Worm (Caenorhabditis elegans) whole organism, mixed stage, embryonic: ENCODE measurements around the gene F28C6.9.

Source experiments
- M03D4.4 ChIP-seq: sonication (generic microtip); optimal IDR thresholded peaks from 2 replicates; lab custom pipeline; 2017; ENCODE audit warnings: mild to moderate bottlenecking, missing genetic modification characterization, missing compliant biosample characterization
- bed-3 ChIP-seq: fragments of 200-800 bp; sonication (Bioruptor generic); optimal IDR thresholded peaks from 3 replicates; lab custom pipeline; 2018; ENCODE audit warnings: mild to moderate bottlenecking, missing genetic modification characterization, moderate library complexity, missing compliant biosample characterization
- blmp-1 ChIP-seq: fragments of 150-350 bp; optimal IDR thresholded peaks from 2 replicates; lab custom pipeline; 2014; ENCODE audit warnings: missing biosample characterization, missing genetic modification characterization
- ceh-39 ChIP-seq: fragments of 150-350 bp; optimal IDR thresholded peaks from 2 replicates; lab custom pipeline; 2014; ENCODE audit warnings: missing biosample characterization, missing genetic modification characterization
- ceh-83 ChIP-seq: fragments of 200-800 bp; sonication (Bioruptor generic); optimal IDR thresholded peaks from 2 replicates; lab custom pipeline; 2018; ENCODE audit warnings: mild to moderate bottlenecking, missing genetic modification characterization, missing compliant biosample characterization
- ces-1 ChIP-seq: fragments of 150-350 bp; optimal IDR thresholded peaks from 2 replicates; lab custom pipeline; 2014; ENCODE audit warnings: missing biosample characterization, missing genetic modification reagents, missing genetic modification characterization
- cnd-1 ChIP-seq: fragments of 200-800 bp; sonication (Bioruptor generic); optimal IDR thresholded peaks from 2 replicates; lab custom pipeline; 2018; ENCODE audit warnings: mild to moderate bottlenecking, missing genetic modification characterization, missing compliant biosample characterization
- drap-1 ChIP-seq: fragments of 200-800 bp; sonication (Bioruptor generic); optimal IDR thresholded peaks from 3 replicates; lab custom pipeline; 2018; ENCODE audit warnings: mild to moderate bottlenecking, missing genetic modification characterization, missing compliant biosample characterization
- elt-1 ChIP-seq: sonication (generic microtip); optimal IDR thresholded peaks from 2 replicates; lab custom pipeline; 2017; ENCODE audit warnings: missing genetic modification characterization, mild to moderate bottlenecking, missing compliant biosample characterization, antibody characterized with exemption, moderate library complexity, borderline replicate concordance; ENCODE audit not compliant: insufficient read depth
- elt-3 ChIP-seq: fragments of 150-350 bp; optimal IDR thresholded peaks from 2 replicates; lab custom pipeline; 2014; ENCODE audit warnings: missing biosample characterization, missing genetic modification characterization
- flh-1 ChIP-seq: fragments of 200-800 bp; sonication (Bioruptor generic); optimal IDR thresholded peaks from 2 replicates; lab custom pipeline; 2018; ENCODE audit warnings: mild to moderate bottlenecking, missing genetic modification characterization, moderate library complexity, missing compliant biosample characterization
- ham-2 ChIP-seq: fragments of 200-800 bp; sonication (Bioruptor generic); optimal IDR thresholded peaks from 2 replicates; lab custom pipeline; 2018; ENCODE audit warnings: mild to moderate bottlenecking, missing genetic modification characterization, missing compliant biosample characterization
- hlh-1 ChIP-seq: fragments of 150-350 bp; optimal IDR thresholded peaks from 2 replicates; lab custom pipeline; 2014; ENCODE audit warnings: missing biosample characterization, missing genetic modification reagents, missing genetic modification characterization
- lin-13 ChIP-seq: fragments of 150-350 bp; optimal IDR thresholded peaks from 2 replicates; lab custom pipeline; 2014; ENCODE audit warnings: missing biosample characterization, missing genetic modification characterization
- lin-32 ChIP-seq: fragments of 200-800 bp; sonication (Bioruptor generic); optimal IDR thresholded peaks from 2 replicates; lab custom pipeline; 2018; ENCODE audit warnings: mild to moderate bottlenecking, missing genetic modification characterization, missing compliant biosample characterization
- lsy-2 ChIP-seq: fragments of 150-350 bp; optimal IDR thresholded peaks from 2 replicates; lab custom pipeline; 2014; ENCODE audit warnings: missing biosample characterization, missing genetic modification characterization
- mab-5 ChIP-seq: fragments of 150-350 bp; optimal IDR thresholded peaks from 2 replicates; lab custom pipeline; 2014; ENCODE audit warnings: missing biosample characterization, missing genetic modification characterization
- mep-1 ChIP-seq: fragments of 150-350 bp; optimal IDR thresholded peaks from 2 replicates; lab custom pipeline; 2017; ENCODE audit warnings: missing biosample characterization, missing genetic modification reagents, missing genetic modification characterization, inconsistent platforms
- mls-2 ChIP-seq: sonication (generic microtip); optimal IDR thresholded peaks from 2 replicates; lab custom pipeline; 2016; ENCODE audit warnings: mild to moderate bottlenecking, missing genetic modification characterization, moderate library complexity, missing compliant biosample characterization
- nhr-12 ChIP-seq: fragments of 150-350 bp; optimal IDR thresholded peaks from 2 replicates; lab custom pipeline; 2014; ENCODE audit warnings: missing biosample characterization, missing genetic modification characterization
- nhr-2 ChIP-seq: fragments of 150-350 bp; optimal IDR thresholded peaks from 2 replicates; lab custom pipeline; 2014; ENCODE audit warnings: missing biosample characterization, missing genetic modification characterization
- nhr-237 ChIP-seq: fragments of 150-350 bp; optimal IDR thresholded peaks from 2 replicates; lab custom pipeline; 2014; ENCODE audit warnings: missing biosample characterization, missing genetic modification characterization
- nhr-28 ChIP-seq: fragments of 150-350 bp; optimal IDR thresholded peaks from 2 replicates; lab custom pipeline; 2014; ENCODE audit warnings: missing biosample characterization, missing genetic modification characterization
- nhr-76 ChIP-seq: sonication (generic microtip); optimal IDR thresholded peaks from 2 replicates; lab custom pipeline; 2017; ENCODE audit warnings: missing biosample characterization, missing genetic modification characterization
- pha-4 ChIP-seq: fragments of 150-350 bp; optimal IDR thresholded peaks from 2 replicates; lab custom pipeline; 2018; ENCODE audit warnings: missing biosample characterization, missing genetic modification reagents, missing genetic modification characterization
- sem-2 ChIP-seq: fragments of 200-800 bp; sonication (Bioruptor generic); optimal IDR thresholded peaks from 2 replicates; lab custom pipeline; 2018; ENCODE audit warnings: mild to moderate bottlenecking, missing genetic modification characterization, missing compliant biosample characterization
- snpc-4 ChIP-seq: fragments of 150-350 bp; optimal IDR thresholded peaks from 2 replicates; lab custom pipeline; 2014; ENCODE audit warnings: missing biosample characterization, missing genetic modification characterization
- sptf-1 ChIP-seq: sonication (generic microtip); optimal IDR thresholded peaks from 2 replicates; lab custom pipeline; 2017; ENCODE audit warnings: mild to moderate bottlenecking, missing genetic modification characterization, moderate library complexity, missing compliant biosample characterization
- tbx-8 ChIP-seq: fragments of 200-800 bp; sonication (Bioruptor generic); optimal IDR thresholded peaks from 2 replicates; lab custom pipeline; 2018; ENCODE audit warnings: mild to moderate bottlenecking, missing genetic modification characterization, moderate library complexity, missing compliant biosample characterization
- unc-120 ChIP-seq: sonication (generic microtip); optimal IDR thresholded peaks from 2 replicates; lab custom pipeline; 2017; ENCODE audit warnings: missing genetic modification characterization, missing compliant biosample characterization; ENCODE audit not compliant: poor library complexity, severe bottlenecking
- unc-62 ChIP-seq: fragments of 150-350 bp; optimal IDR thresholded peaks from 2 replicates; lab custom pipeline; 2014; ENCODE audit warnings: missing biosample characterization, missing genetic modification reagents, missing genetic modification characterization
- zip-8 ChIP-seq: fragments of 150-350 bp; optimal IDR thresholded peaks from 2 replicates; lab custom pipeline; 2014; ENCODE audit warnings: missing biosample characterization, missing genetic modification characterization

F28C6.9 gene

DNA sequence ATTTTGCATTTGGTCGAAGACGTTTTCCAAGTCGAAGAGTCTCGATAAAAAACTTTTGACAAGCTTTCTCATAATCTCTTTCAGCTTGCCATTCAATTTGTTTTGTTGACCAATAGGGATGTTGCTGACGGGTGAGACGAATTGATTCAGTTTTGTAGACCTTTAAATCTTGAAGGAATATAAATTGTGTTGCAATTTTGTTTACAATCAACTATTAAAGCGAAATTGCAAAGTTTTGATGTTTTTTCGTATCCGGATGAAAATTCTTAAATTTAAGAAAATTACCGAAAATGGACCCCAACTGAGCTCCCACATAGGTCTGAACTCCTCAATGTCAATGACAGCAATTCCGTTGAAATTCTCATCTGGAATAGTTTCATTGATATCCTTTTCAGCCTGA lies 6.2 kb upstream of the F28C6.9 start:
- TF ChIP-seq snpc-4 (tag; lab: Kevin White, UChicago): no peak
- no peak for TF ChIP-seq mab-5 (tag; lab: Kevin White, UChicago)
- no peak for TF ChIP-seq lin-32 (GFP tag; lab: Kevin White, UChicago)
- TF ChIP-seq nhr-76: no peak

DNA sequence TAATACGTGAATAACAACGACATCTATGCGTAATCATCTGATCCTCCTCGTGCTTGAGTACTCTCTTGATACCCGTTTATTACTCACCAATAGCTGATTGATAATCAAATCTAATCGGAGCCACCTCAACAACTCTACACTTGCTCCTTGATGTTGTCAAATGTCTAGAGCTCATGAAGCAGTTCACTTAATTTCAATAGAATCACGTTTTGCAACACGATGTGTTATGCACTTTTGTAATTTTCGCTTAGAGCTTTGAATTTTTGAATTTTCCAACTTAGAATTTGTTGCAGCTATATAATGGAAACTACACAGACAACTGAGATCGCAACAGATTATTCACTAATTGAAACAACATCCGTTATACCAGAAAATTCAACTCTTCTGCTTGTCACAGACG lies 2.5 kb upstream of the F28C6.9 start, which contains the start of gene T22C8.1:
Gene T22C8.1 (plus strand): TSS at position 301 of the 400 bp plus-strand sequence.
- TF ChIP-seq tbx-8 (GFP tag; lab: Kevin White, UChicago) (no peak), flh-1 (GFP tag; lab: Kevin White, UChicago) (no peak), ceh-39 (tag; lab: Kevin White, UChicago) (no peak), unc-62 (no peak), zip-8 (tag; lab: Kevin White, UChicago) (no peak), nhr-237 (no peak), cnd-1 (tag; lab: Kevin White, UChicago) (no peak), lin-13 (tag; lab: Kevin White, UChicago) (no peak), ham-2 (GFP tag; lab: Kevin White, UChicago) (no peak), pha-4 (tag; lab: Kevin White, UChicago) (no peak), nhr-28 (tag; lab: Kevin White, UChicago) (no peak), M03D4.4 (tag; lab: Kevin White, UChicago) (no peak), hlh-1 (tag; lab: Kevin White, UChicago) (no peak), lsy-2 (tag; lab: Kevin White, UChicago) (no peak)

DNA sequence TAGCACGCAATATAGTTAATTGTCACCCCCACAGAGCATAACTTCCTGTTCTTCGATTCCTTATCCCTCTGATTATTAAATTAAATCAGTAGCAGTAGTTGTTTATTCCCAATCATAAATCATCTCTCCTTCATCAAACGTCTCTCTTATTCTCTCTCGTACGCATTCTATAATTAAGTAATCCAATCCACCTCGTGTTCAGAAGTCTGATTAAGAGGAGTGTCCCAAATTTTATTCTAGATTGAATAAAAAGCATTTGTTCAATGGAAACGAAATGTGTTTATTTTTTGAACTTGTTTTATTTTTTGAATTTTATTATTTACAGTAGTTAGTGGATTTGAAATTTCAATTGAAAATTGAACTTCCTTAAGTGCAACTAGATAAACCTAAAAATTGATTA lies 1.3 kb upstream of the F28C6.9 start:
- TF ChIP-seq ces-1 (GFP tag; lab: Kevin White, UChicago) (peak; percentile 65), pha-4 (tag; lab: Kevin White, UChicago) (no peak)

DNA sequence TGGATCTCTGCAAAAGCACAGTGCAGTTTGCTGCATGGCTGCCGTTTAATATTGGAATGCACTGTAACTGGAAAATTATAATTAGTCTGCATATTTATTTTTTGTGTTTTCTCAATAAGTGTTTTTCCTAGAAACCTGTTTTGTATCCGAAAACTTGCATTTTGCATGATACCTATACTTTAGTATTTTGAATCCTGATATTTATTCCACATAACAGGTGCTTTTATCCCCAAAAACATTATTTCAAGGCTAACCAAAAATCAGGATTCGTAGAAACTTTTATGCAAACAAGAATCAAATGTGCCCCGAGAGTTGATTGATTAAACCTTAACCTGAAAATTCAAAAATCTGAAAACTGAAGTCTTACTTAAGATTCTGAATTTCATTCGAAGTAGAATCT lies 600 bp upstream of the F28C6.9 start:
- TF ChIP-seq ceh-83 (GFP tag; lab: Kevin White, UChicago): no peak
- no peak for TF ChIP-seq nhr-12
- no peak for TF ChIP-seq nhr-76
- no peak for TF ChIP-seq unc-62
- no peak for TF ChIP-seq elt-1

DNA sequence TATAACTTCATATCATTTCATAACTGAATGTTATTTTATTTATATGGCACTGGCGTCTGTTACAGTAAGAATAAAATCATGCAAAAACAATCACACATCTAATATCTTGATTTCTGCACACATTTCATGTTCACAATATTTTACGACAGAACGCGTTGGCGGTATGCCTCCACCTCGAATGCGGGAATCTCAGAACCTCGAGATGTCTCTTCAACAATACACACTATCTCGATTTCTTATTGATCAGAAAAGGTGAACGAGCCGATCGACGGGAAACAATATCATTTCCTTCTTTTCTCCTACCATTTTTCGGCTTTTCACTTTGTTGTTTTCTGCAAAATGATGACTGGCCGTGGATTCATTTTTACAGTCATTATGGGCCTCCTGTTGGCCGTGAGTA lies 2.3 kb downstream of the F28C6.9 start, which contains the start of gene F28C6.10:
Gene F28C6.10 (plus strand): TSS at position 301 of the 400 bp plus-strand sequence.
- no peak for TF ChIP-seq nhr-12
- no peak for TF ChIP-seq ceh-39 (tag; lab: Kevin White, UChicago)
- no peak for TF ChIP-seq nhr-237
- no peak for TF ChIP-seq pha-4 (tag; lab: Kevin White, UChicago)
- no peak for TF ChIP-seq bed-3
- no peak for TF ChIP-seq elt-1
- TF ChIP-seq drap-1 (GFP tag; lab: Kevin White, UChicago): no peak
- TF ChIP-seq sptf-1 (tag; lab: Kevin White, UChicago): no peak
- TF ChIP-seq hlh-1 (tag; lab: Kevin White, UChicago): no peak
- TF ChIP-seq nhr-28 (tag; lab: Kevin White, UChicago): no peak
- TF ChIP-seq M03D4.4 (tag; lab: Kevin White, UChicago): no peak
- no peak for TF ChIP-seq zip-8 (tag; lab: Kevin White, UChicago)
- TF ChIP-seq snpc-4 (tag; lab: Kevin White, UChicago): no peak
- no peak for TF ChIP-seq lin-13 (tag; lab: Kevin White, UChicago)
- no peak for TF ChIP-seq mep-1 (tag; lab: Kevin White, UChicago)
- TF ChIP-seq nhr-2 (tag; lab: Kevin White, UChicago): no peak
- no peak for TF ChIP-seq unc-120 (tag; lab: Kevin White, UChicago)

DNA sequence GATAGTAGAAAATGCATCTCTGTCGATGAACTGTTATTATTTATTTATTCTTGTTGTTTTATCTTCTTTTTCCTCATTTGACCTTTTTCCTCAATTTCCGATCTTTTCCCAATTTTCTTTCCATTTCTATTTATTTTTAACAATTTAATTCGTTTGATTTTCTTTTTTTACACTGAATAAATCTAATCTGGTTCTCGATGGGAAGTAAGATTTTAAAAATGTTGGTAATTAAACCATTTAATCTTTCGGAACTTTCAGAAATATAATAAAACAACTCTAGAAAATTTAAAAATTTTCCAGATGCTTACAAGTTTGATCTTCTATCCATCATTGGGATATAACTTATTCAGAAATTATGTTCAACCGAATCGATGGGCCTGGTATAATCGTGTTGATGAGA lies 3.4 kb downstream of the F28C6.9 start, which contains the start of gene F28C6.8:
Gene F28C6.8 (plus strand): TSS at position 301 of the 400 bp plus-strand sequence.
- TF ChIP-seq mls-2 (tag; lab: Kevin White, UChicago) (no peak), mab-5 (tag; lab: Kevin White, UChicago) (no peak), mep-1 (tag; lab: Kevin White, UChicago) (no peak), M03D4.4 (tag; lab: Kevin White, UChicago) (no peak), unc-62 (no peak), blmp-1 (no peak), snpc-4 (tag; lab: Kevin White, UChicago) (no peak), sem-2 (no peak), sptf-1 (tag; lab: Kevin White, UChicago) (no peak), nhr-12 (no peak), ces-1 (GFP tag; lab: Kevin White, UChicago) (no peak), nhr-76 (no peak), flh-1 (GFP tag; lab: Kevin White, UChicago) (no peak), lin-32 (GFP tag; lab: Kevin White, UChicago) (no peak), elt-3 (tag; lab: Kevin White, UChicago) (no peak)
